Worm (Caenorhabditis elegans) whole organism, L3 larva: ENCODE results near the gene Y45F3A.8.

Source experiments
- ZK546.5 ChIP-seq: sonication (generic microtip); optimal IDR thresholded peaks from 2 replicates; lab custom pipeline; 2017; ENCODE audit warnings: missing biosample characterization, missing genetic modification characterization
- ceh-82 ChIP-seq: fragments of 150-350 bp; optimal IDR thresholded peaks from 2 replicates; lab custom pipeline; 2014; ENCODE audit warnings: missing biosample characterization, missing genetic modification characterization
- ceh-9 ChIP-seq: sonication (generic microtip); optimal IDR thresholded peaks from 2 replicates; lab custom pipeline; 2018; ENCODE audit warnings: missing biosample characterization, missing genetic modification characterization
- jun-1 ChIP-seq: fragments of 150-350 bp; optimal IDR thresholded peaks from 2 replicates; lab custom pipeline; 2014; ENCODE audit warnings: missing biosample characterization, missing genetic modification reagents, missing genetic modification characterization
- nfya-1 ChIP-seq: sonication (generic microtip); optimal IDR thresholded peaks from 2 replicates; lab custom pipeline; 2017; ENCODE audit warnings: missing genetic modification characterization, mild to moderate bottlenecking, missing compliant biosample characterization, antibody characterized with exemption, moderate library complexity; ENCODE audit not compliant: insufficient read depth
- nhr-12 ChIP-seq: fragments of 150-350 bp; optimal IDR thresholded peaks from 2 replicates; lab custom pipeline; 2014; ENCODE audit warnings: missing biosample characterization, missing genetic modification characterization
- snpc-4 ChIP-seq: fragments of 150-350 bp; optimal IDR thresholded peaks from 2 replicates; lab custom pipeline; 2014; ENCODE audit warnings: missing biosample characterization, missing genetic modification characterization

ce11 chrIII:10624564-10624963, 31.9 kb upstream of the Y45F3A.8 start:
- no peak for TF ChIP-seq ZK546.5 (tag; lab: Kevin White, UChicago)
- TF ChIP-seq ceh-82 (tag; lab: Kevin White, UChicago): no peak
- no peak for TF ChIP-seq ceh-9 (tag; lab: Kevin White, UChicago)
- peak; percentile 53 for TF ChIP-seq nfya-1 (tag; lab: Kevin White, UChicago)
- TF ChIP-seq jun-1 (tag; lab: Kevin White, UChicago): no peak
- no peak for TF ChIP-seq nhr-12 (tag; lab: Kevin White, UChicago)
- TF ChIP-seq snpc-4 (tag; lab: Kevin White, UChicago): no peak
